Worm (Caenorhabditis elegans): ENCODE measurements around the gene psd-1.

ce11 chrIII:7281179-7281578 is 6.0 kb upstream of the psd-1 start, which contains the start of gene B0361.3:
- TF ChIP-seq mxl-3 (GFP tag; optimal IDR thresholded peaks at IDR 0.05) (no peak), daf-12 (tag; optimal IDR thresholded peaks at IDR 0.05) (no peak), zip-2 (tag; optimal IDR thresholded peaks at IDR 0.05) (no peak), unc-62 (GFP tag; optimal IDR thresholded peaks at IDR 0.05 in 1 of 2) (no peak), unc-62 (tag; optimal IDR thresholded peaks at IDR 0.05) (no peak), lin-15B (tag; optimal IDR thresholded peaks at IDR 0.05) (no peak), daf-16 (GFP tag; optimal IDR thresholded peaks at IDR 0.05) (no peak), daf-16 (tag; optimal IDR thresholded peaks at IDR 0.05) (no peak), nhr-25 (tag; optimal IDR thresholded peaks at IDR 0.05; ENCODE audit: borderline replicate concordance, insufficient read depth) (no peak), zip-11 (GFP tag; IDR thresholded peaks at IDR 0.05) (no peak), ceh-28 (tag; optimal IDR thresholded peaks at IDR 0.05) (no peak), ceh-82 (tag; optimal IDR thresholded peaks at IDR 0.05) (no peak), dve-1 (tag; optimal IDR thresholded peaks at IDR 0.05; ENCODE audit: insufficient read depth) (no peak), ama-1 (optimal IDR thresholded peaks at IDR 0.05) (no peak), ceh-62 (tag; optimal IDR thresholded peaks at IDR 0.05) (no peak)
